Worm (Caenorhabditis elegans) whole organism, L4/young adult: Measurements from ENCODE around the gene F57C7.4.
A peak's percentile ranks its signal among the peaks of the same experiment; 100 is the strongest.

Source experiments
- W03F9.2 ChIP-seq: fragments of 150-350 bp; optimal IDR thresholded peaks from 2 replicates; lab custom pipeline; 2014; ENCODE audit warnings: missing biosample characterization, missing genetic modification characterization
- dao-5 ChIP-seq: sonication (generic microtip); optimal IDR thresholded peaks from 2 replicates; lab custom pipeline; 2016; ENCODE audit warnings: missing genotype, missing genetic modification characterization, moderate library complexity, missing compliant biosample characterization
- him-1 ChIP-seq: sonication (generic microtip); optimal IDR thresholded peaks from 2 replicates; lab custom pipeline; 2016; ENCODE audit warnings: missing genotype, missing genetic modification reagents, missing genetic modification characterization, missing compliant biosample characterization

Gene F57C7.4

ce11 chrX:10589465-10589864 lies at the start of gene F57C7.4:
TSS of gene F57C7.4 (minus strand) at chrX:10589565.
- TF ChIP-seq dao-5 (tag; lab: Kevin White, UChicago): no peak
- TF ChIP-seq W03F9.2 (tag; lab: Kevin White, UChicago): no peak
- TF ChIP-seq him-1 (tag; lab: Kevin White, UChicago): no peak

ce11 chrX:10637048-10637928 lies 47.9 kb upstream of the F57C7.4 start:
- TF ChIP-seq him-1 (tag; lab: Kevin White, UChicago): peak; percentile 95
- TF ChIP-seq dao-5 (tag; lab: Kevin White, UChicago): peak; percentile 41
- peak; percentile 0 for TF ChIP-seq W03F9.2 (tag; lab: Kevin White, UChicago)

ce11 chrX:10635608-10636007 lies 46.2 kb upstream of the F57C7.4 start, which contains the start of gene daf-12:
TSS of gene daf-12 (plus strand) at chrX:10635908.
- TF ChIP-seq him-1 (tag; lab: Kevin White, UChicago): no peak
- TF ChIP-seq dao-5 (tag; lab: Kevin White, UChicago): no peak
- TF ChIP-seq W03F9.2 (tag; lab: Kevin White, UChicago): no peak

- TF ChIP-seq him-1 (tag; lab: Kevin White, UChicago) (no peak), dao-5 (tag; lab: Kevin White, UChicago) (no peak), W03F9.2 (tag; lab: Kevin White, UChicago) (no peak)
Observed at ce11 chrX:10631873-10632272, 42.5 kb upstream of the F57C7.4 start.

ce11 chrX:10630952-10631351 lies 41.6 kb upstream of the F57C7.4 start:
- no peak for TF ChIP-seq dao-5 (tag; lab: Kevin White, UChicago)
- TF ChIP-seq him-1 (tag; lab: Kevin White, UChicago): no peak
- TF ChIP-seq W03F9.2 (tag; lab: Kevin White, UChicago): no peak

- TF ChIP-seq him-1 (tag; lab: Kevin White, UChicago) (no peak), dao-5 (tag; lab: Kevin White, UChicago) (no peak), W03F9.2 (tag; lab: Kevin White, UChicago) (no peak)
Observed at ce11 chrX:10630059-10630791, 40.9 kb upstream of the F57C7.4 start.

ce11 chrX:10629117-10629516 lies 39.8 kb upstream of the F57C7.4 start:
- TF ChIP-seq him-1 (tag; lab: Kevin White, UChicago) (no peak), W03F9.2 (tag; lab: Kevin White, UChicago) (no peak), dao-5 (tag; lab: Kevin White, UChicago) (no peak)

ce11 chrX:10628454-10628853 lies 39.1 kb upstream of the F57C7.4 start, which contains the start of gene M79.2:
TSS of gene M79.2 (minus strand) at chrX:10628807.
- TF ChIP-seq him-1 (tag; lab: Kevin White, UChicago): no peak
- no peak for TF ChIP-seq W03F9.2 (tag; lab: Kevin White, UChicago)
- TF ChIP-seq dao-5 (tag; lab: Kevin White, UChicago): no peak

ce11 chrX:10624157-10624623 lies 34.8 kb upstream of the F57C7.4 start, which contains the start of gene abl-1:
TSS of gene abl-1 (minus strand) at chrX:10624207.
- no peak for TF ChIP-seq W03F9.2 (tag; lab: Kevin White, UChicago)
- no peak for TF ChIP-seq him-1 (tag; lab: Kevin White, UChicago)

ce11 chrX:10623119-10623518 lies 33.8 kb upstream of the F57C7.4 start:
- no peak for TF ChIP-seq W03F9.2 (tag; lab: Kevin White, UChicago)
- TF ChIP-seq dao-5 (tag; lab: Kevin White, UChicago): no peak
- TF ChIP-seq him-1 (tag; lab: Kevin White, UChicago): no peak

ce11 chrX:10622607-10623006 lies 33.2 kb upstream of the F57C7.4 start:
- no peak for TF ChIP-seq him-1 (tag; lab: Kevin White, UChicago)
- TF ChIP-seq dao-5 (tag; lab: Kevin White, UChicago): no peak
- no peak for TF ChIP-seq W03F9.2 (tag; lab: Kevin White, UChicago)

- no peak for TF ChIP-seq W03F9.2 (tag; lab: Kevin White, UChicago)
- TF ChIP-seq dao-5 (tag; lab: Kevin White, UChicago): no peak
- no peak for TF ChIP-seq him-1 (tag; lab: Kevin White, UChicago)
Observed at ce11 chrX:10619554-10620199, 30.3 kb upstream of the F57C7.4 start.
